Worm (Caenorhabditis elegans) whole organism, L4 larva: Measurements from ENCODE around the gene F35F10.1.

Experiments used
- R02D3.7 ChIP-seq: fragments of 150-350 bp; sonication (generic microtip); optimal IDR thresholded peaks from 3 replicates; lab custom pipeline; 2014; ENCODE audit warnings: missing biosample characterization, missing genetic modification characterization
- T20F7.1 ChIP-seq: fragments of 200-800 bp; sonication (Bioruptor generic); optimal IDR thresholded peaks from 2 replicates; lab custom pipeline; 2018; ENCODE audit warnings: mild to moderate bottlenecking, missing genetic modification characterization, missing compliant biosample characterization
- attf-4 ChIP-seq: sonication (generic microtip); optimal IDR thresholded peaks from 3 replicates; lab custom pipeline; 2017; ENCODE audit warnings: missing biosample characterization, missing genetic modification characterization
- ceh-28 ChIP-seq: fragments of 150-350 bp; optimal IDR thresholded peaks from 2 replicates; lab custom pipeline; 2014; ENCODE audit warnings: missing biosample characterization, missing genetic modification reagents, missing genetic modification characterization
- ceh-62 ChIP-seq: sonication (generic microtip); optimal IDR thresholded peaks from 2 replicates; lab custom pipeline; 2017; ENCODE audit warnings: missing biosample characterization, missing genetic modification characterization
- dmd-9 ChIP-seq: fragments of 200-800 bp; sonication (Bioruptor generic); IDR thresholded peaks from 2 replicates; pipeline ENCODE4 v1.3.6; 2022; ENCODE audit warnings: missing genetic modification reagents, missing genetic modification characterization, missing compliant biosample characterization
- dpl-1 ChIP-seq: fragments of 150-350 bp; optimal IDR thresholded peaks from 2 replicates; lab custom pipeline; 2014; ENCODE audit warnings: missing biosample characterization, missing genetic modification reagents, missing genetic modification characterization
- gei-8 ChIP-seq: fragments of 200-800 bp; sonication (Bioruptor generic); optimal IDR thresholded peaks from 2 replicates; lab custom pipeline; 2018; ENCODE audit warnings: mild to moderate bottlenecking, missing genetic modification characterization, missing compliant biosample characterization
- lir-3 ChIP-seq: sonication (generic microtip); optimal IDR thresholded peaks from 2 replicates; lab custom pipeline; 2016; ENCODE audit warnings: mild to moderate bottlenecking, missing genetic modification characterization, missing compliant biosample characterization
- skn-1 ChIP-seq: fragments of 150-350 bp; optimal IDR thresholded peaks from 2 replicates; lab custom pipeline; 2014; ENCODE audit warnings: missing biosample characterization, missing genetic modification characterization
- unc-39 ChIP-seq: sonication (generic microtip); optimal IDR thresholded peaks from 2 replicates; lab custom pipeline; 2017; ENCODE audit warnings: missing biosample characterization, missing genetic modification characterization
- vab-7 ChIP-seq: fragments of 200-800 bp; sonication (Bioruptor generic); IDR thresholded peaks from 2 replicates; pipeline ENCODE4 v1.3.6; 2022; ENCODE audit warnings: missing genetic modification reagents, missing genetic modification characterization, missing compliant biosample characterization

DNA sequence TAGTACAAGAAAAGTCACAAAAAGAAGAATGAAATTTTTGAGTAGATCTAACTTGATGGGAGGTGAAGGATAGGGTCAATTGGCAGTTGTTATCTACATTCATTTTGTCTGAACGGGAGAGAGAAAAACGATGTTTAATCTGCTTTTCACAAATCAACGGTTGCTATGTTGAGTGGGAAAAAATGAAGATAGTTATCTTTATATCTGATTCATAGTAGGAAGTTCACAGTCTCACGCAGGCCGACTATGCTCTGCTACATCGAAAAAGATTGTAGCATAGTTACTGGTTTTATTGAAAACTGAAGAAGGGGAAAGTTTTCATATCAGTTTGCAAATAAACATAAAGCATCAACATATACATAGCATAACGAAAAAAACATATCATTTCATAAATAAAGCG, 39.4 kb downstream of the F35F10.1 start:
- TF ChIP-seq R02D3.7 (tag; lab: Kevin White, UChicago): no peak
- no peak for TF ChIP-seq ceh-28 (tag; lab: Kevin White, UChicago)
- TF ChIP-seq dpl-1 (GFP tag; lab: Kevin White, UChicago): no peak
- no peak for TF ChIP-seq attf-4 (tag; lab: Kevin White, UChicago)
- no peak for TF ChIP-seq unc-39 (tag; lab: Kevin White, UChicago)
- TF ChIP-seq vab-7 (GFP tag; lab: Robert Waterston, UW): no peak
- no peak for TF ChIP-seq gei-8 (GFP tag; lab: Kevin White, UChicago)
- TF ChIP-seq skn-1 (tag; lab: Kevin White, UChicago): no peak
- no peak for TF ChIP-seq lir-3 (tag; lab: Kevin White, UChicago)
- TF ChIP-seq T20F7.1 (GFP tag; lab: Kevin White, UChicago): no peak
- no peak for TF ChIP-seq dmd-9 (GFP tag; lab: Robert Waterston, UW)
- TF ChIP-seq ceh-62: no peak
